Worm (Caenorhabditis elegans) whole organism, young adult: Measurements from ENCODE around the gene Y19D2B.2.

ENCODE experiments used
- B0019.2 ChIP-seq: fragments of 200-800 bp; sonication (Bioruptor generic); conservative IDR thresholded peaks from 2 replicates; pipeline ENCODE4 v1.3.6; 2022; ENCODE audit warnings: missing genetic modification reagents, missing genetic modification characterization, missing compliant biosample characterization
- K11D2.4 ChIP-seq: fragments of 200-800 bp; sonication (Bioruptor generic); IDR thresholded peaks from 2 replicates; pipeline ENCODE4 v1.3.6; 2022; ENCODE audit warnings: missing genetic modification reagents, missing genetic modification characterization, missing compliant biosample characterization
- T07F8.4 ChIP-seq: sonication (generic microtip); optimal IDR thresholded peaks from 2 replicates; lab custom pipeline; 2016; ENCODE audit warnings: mild to moderate bottlenecking, missing genetic modification characterization, moderate library complexity, missing compliant biosample characterization
- Y53F4B.3 ChIP-seq: fragments of 200-800 bp; sonication (Bioruptor generic); IDR thresholded peaks from 2 replicates; pipeline ENCODE4 v1.3.6; 2022; ENCODE audit warnings: missing genetic modification reagents, missing genetic modification characterization, missing compliant biosample characterization
- Y53G8AR.9 ChIP-seq: fragments of 200-800 bp; sonication (Bioruptor generic); conservative IDR thresholded peaks from 2 replicates; pipeline ENCODE4 v1.3.6; 2022; ENCODE audit warnings: missing genetic modification reagents, missing genetic modification characterization, missing compliant biosample characterization
- Y79H2A.3 ChIP-seq: fragments of 200-800 bp; sonication (Bioruptor generic); conservative IDR thresholded peaks from 2 replicates; pipeline ENCODE4 v1.3.6; 2022; ENCODE audit warnings: missing genetic modification reagents, missing genetic modification characterization, missing compliant biosample characterization
- ama-1 ChIP-seq, 3 experiments: fragments of 150-350 bp in 1 of 3; sonication (generic microtip) in 2 of 3; optimal IDR thresholded peaks; 2 replicates each; lab custom pipeline; 2014 to 2018; ENCODE audit warnings: missing biosample characterization in 2 of 3, missing genetic modification characterization in 2 of 3, missing genetic modification reagents in 2 of 3
- aptf-2 ChIP-seq: fragments of 200-800 bp; sonication (Bioruptor generic); conservative IDR thresholded peaks from 2 replicates; pipeline ENCODE4 v1.3.6; 2022; ENCODE audit warnings: missing genetic modification reagents, missing genetic modification characterization, missing compliant biosample characterization
- aptf-3 ChIP-seq: fragments of 200-800 bp; sonication (Bioruptor generic); IDR thresholded peaks from 2 replicates; pipeline ENCODE4 v1.3.6; 2022; ENCODE audit warnings: missing genetic modification characterization, missing compliant biosample characterization
- attf-6 ChIP-seq: fragments of 200-800 bp; sonication (Bioruptor generic); IDR thresholded peaks from 2 replicates; pipeline ENCODE4 v1.3.6; 2022; ENCODE audit warnings: missing genetic modification reagents, missing genetic modification characterization, missing compliant biosample characterization
- ccch-3 ChIP-seq: fragments of 200-800 bp; sonication (Bioruptor generic); optimal IDR thresholded peaks from 2 replicates; lab custom pipeline; 2018; ENCODE audit warnings: mild to moderate bottlenecking, missing genetic modification characterization, missing compliant biosample characterization
- ceh-40 ChIP-seq: fragments of 200-800 bp; sonication (Bioruptor generic); IDR thresholded peaks from 2 replicates; pipeline ENCODE4 v1.3.6; 2022; ENCODE audit warnings: missing genetic modification characterization, missing compliant biosample characterization
- dox-1 ChIP-seq: fragments of 200-800 bp; sonication (Bioruptor generic); IDR thresholded peaks from 2 replicates; pipeline ENCODE4 v1.3.6; 2022; ENCODE audit warnings: missing genetic modification reagents, missing genetic modification characterization, missing compliant biosample characterization
- egl-18 ChIP-seq: fragments of 200-800 bp; sonication (Bioruptor generic); IDR thresholded peaks from 2 replicates; pipeline ENCODE4 v1.3.6; 2022; ENCODE audit warnings: missing genetic modification reagents, missing genetic modification characterization, missing compliant biosample characterization
- ekl-4 ChIP-seq: fragments of 200-800 bp; sonication (Bioruptor generic); IDR thresholded peaks from 2 replicates; pipeline ENCODE4 v1.3.6; 2022; ENCODE audit warnings: missing genetic modification reagents, missing genetic modification characterization, missing compliant biosample characterization
- him-1 ChIP-seq: sonication (generic microtip); optimal IDR thresholded peaks from 2 replicates; lab custom pipeline; 2016; ENCODE audit warnings: missing genotype, missing genetic modification reagents, missing genetic modification characterization, missing compliant biosample characterization
- let-607 ChIP-seq, 2 experiments: fragments of 200-800 bp in 1 of 2; sonication (Bioruptor generic) in 1 of 2; sonication (generic microtip) in 1 of 2; optimal IDR thresholded peaks; 2 replicates each; lab custom pipeline; 2016 to 2018; ENCODE audit warnings: mild to moderate bottlenecking in 2 of 2, missing compliant biosample characterization in 2 of 2, missing genetic modification characterization in 2 of 2, moderate library complexity in 2 of 2, missing genotype in 1 of 2
- madf-3 ChIP-seq: fragments of 200-800 bp; sonication (Bioruptor generic); IDR thresholded peaks from 2 replicates; pipeline ENCODE4 v1.3.6; 2022; ENCODE audit warnings: missing genetic modification reagents, missing genetic modification characterization, missing compliant biosample characterization
- madf-6 ChIP-seq: fragments of 200-800 bp; sonication (Bioruptor generic); IDR thresholded peaks from 2 replicates; pipeline ENCODE4 v1.3.6; 2022; ENCODE audit warnings: missing genetic modification reagents, missing genetic modification characterization, missing compliant biosample characterization
- madf-8 ChIP-seq: fragments of 200-800 bp; sonication (Bioruptor generic); conservative IDR thresholded peaks from 2 replicates; pipeline ENCODE4 v1.3.6; 2022; ENCODE audit warnings: missing genetic modification reagents, missing genetic modification characterization, missing compliant biosample characterization
- nhr-120 ChIP-seq: fragments of 200-800 bp; sonication (Bioruptor generic); IDR thresholded peaks from 2 replicates; pipeline ENCODE4 v1.3.6; 2022; ENCODE audit warnings: missing genetic modification characterization, missing compliant biosample characterization
- pbrm-1 ChIP-seq: fragments of 200-800 bp; sonication (Bioruptor generic); IDR thresholded peaks from 2 replicates; pipeline ENCODE4 v1.3.6; 2022; ENCODE audit warnings: missing genetic modification reagents, missing genetic modification characterization, missing compliant biosample characterization
- pha-4 ChIP-seq: fragments of 150-350 bp; sonication (generic microtip); optimal IDR thresholded peaks from 2 replicates; lab custom pipeline; 2014; ENCODE audit warnings: missing biosample characterization, missing genetic modification reagents, missing genetic modification characterization
- rcor-1 ChIP-seq: fragments of 200-800 bp; sonication (Bioruptor generic); IDR thresholded peaks from 2 replicates; pipeline ENCODE4 v1.3.6; 2022; ENCODE audit warnings: missing genetic modification reagents, missing genetic modification characterization, missing compliant biosample characterization
- repo-1 ChIP-seq: sonication (generic microtip); optimal IDR thresholded peaks from 2 replicates; lab custom pipeline; 2017; ENCODE audit warnings: mild to moderate bottlenecking, missing genetic modification characterization, missing compliant biosample characterization
- sdz-38 ChIP-seq: sonication (generic microtip); optimal IDR thresholded peaks from 2 replicates; lab custom pipeline; 2016; ENCODE audit warnings: missing genotype, missing genetic modification characterization, missing compliant biosample characterization
- snpc-1.1 ChIP-seq: sonication (generic microtip); optimal IDR thresholded peaks from 2 replicates; lab custom pipeline; 2017; ENCODE audit warnings: missing genetic modification characterization, mild to moderate bottlenecking, missing compliant biosample characterization, antibody characterized with exemption, moderate library complexity, missing genotype, missing genetic modification reagents; ENCODE audit not compliant: insufficient read depth
- tlf-1 ChIP-seq: fragments of 200-800 bp; sonication (Bioruptor generic); optimal IDR thresholded peaks from 2 replicates; lab custom pipeline; 2018; ENCODE audit warnings: mild to moderate bottlenecking, missing genetic modification characterization, missing compliant biosample characterization
- unc-62 ChIP-seq: fragments of 150-350 bp; optimal IDR thresholded peaks from 2 replicates; lab custom pipeline; 2014; ENCODE audit warnings: missing biosample characterization, missing genetic modification reagents, missing genetic modification characterization
- xnd-1 ChIP-seq: sonication (generic microtip); optimal IDR thresholded peaks from 2 replicates; lab custom pipeline; 2016; ENCODE audit warnings: missing genotype, missing genetic modification reagents, missing genetic modification characterization, missing compliant biosample characterization
- ztf-26 ChIP-seq: sonication (generic microtip); optimal IDR thresholded peaks from 2 replicates; lab custom pipeline; 2017; ENCODE audit warnings: missing genetic modification characterization, missing compliant biosample characterization

The Y19D2B.2 gene

ce11 chrII:10925804-10926570 lies 1.9 kb downstream of the Y19D2B.2 start, which contains the start of gene metr-1 (continued):
- TF ChIP-seq Y53F4B.3 (GFP tag; lab: Robert Waterston, UW) (no peak), xnd-1 (tag; lab: Kevin White, UChicago) (peak; percentile 27), attf-6 (GFP tag; lab: Robert Waterston, UW) (no peak)

ce11 chrII:10930678-10931650 lies 6.9 kb downstream of the Y19D2B.2 start:
- peak; percentile 28 for TF ChIP-seq ama-1 (optimal IDR thresholded peaks at IDR 0.05; lab: Kevin White, UChicago)
- TF ChIP-seq ama-1 (GFP tag; optimal IDR thresholded peaks at IDR 0.05; lab: Kevin White, UChicago) = no peak
- 0 out of 2 replicates have a peak, but pooled peaks have one; percentile 57 for TF ChIP-seq madf-3 (GFP tag; lab: Robert Waterston, UW)
- peak; percentile 6 for TF ChIP-seq repo-1
- TF ChIP-seq T07F8.4 (tag; lab: Kevin White, UChicago) = no peak
- peak; percentile 22 for TF ChIP-seq him-1
- peak; percentile 27; the same call in 1 of the 2 replicates for TF ChIP-seq K11D2.4 (GFP tag; lab: Robert Waterston, UW)
- 0 out of 2 replicates have a peak, but pooled peaks have one; percentile 64 for TF ChIP-seq egl-18 (GFP tag; lab: Robert Waterston, UW)
- TF ChIP-seq ztf-26 = peak; percentile 11
- 0 out of 2 replicates have a peak, but pooled peaks have one; percentile 15 for TF ChIP-seq ceh-40
- no peak for TF ChIP-seq aptf-3

ce11 chrII:10932305-10932704 lies 8.3 kb downstream of the Y19D2B.2 start:
- TF ChIP-seq Y53G8AR.9 (GFP tag; lab: Robert Waterston, UW) (peak; percentile 20; the same call in 1 of the 2 replicates), B0019.2 (GFP tag; lab: Robert Waterston, UW) (no peak), nhr-120 (GFP tag; lab: Robert Waterston, UW) (no peak), madf-8 (GFP tag; lab: Robert Waterston, UW) (peak; percentile 9; the same call in 1 of the 2 replicates), Y79H2A.3 (GFP tag; lab: Robert Waterston, UW) (peak; percentile 92), sdz-38 (tag; lab: Kevin White, UChicago) (no peak), rcor-1 (GFP tag; lab: Robert Waterston, UW) (peak; percentile 13; the same call in 1 of the 2 replicates), dox-1 (0 out of 2 replicates have a peak, but pooled peaks have one; percentile 16), ccch-3 (GFP tag; lab: Kevin White, UChicago) (no peak), ekl-4 (GFP tag; lab: Robert Waterston, UW) (peak; percentile 53; the same call in 1 of the 2 replicates), madf-6 (GFP tag; lab: Robert Waterston, UW) (peak; percentile 53), pbrm-1 (no peak), tlf-1 (GFP tag; lab: Kevin White, UChicago) (no peak), unc-62 (GFP tag; lab: Kevin White, UChicago) (no peak), him-1 (no peak), pha-4 (no peak), xnd-1 (tag; lab: Kevin White, UChicago) (peak; percentile 19), aptf-2 (GFP tag; lab: Robert Waterston, UW) (no peak), snpc-1.1 (tag; lab: Kevin White, UChicago) (no peak), let-607 (tag; optimal IDR thresholded peaks at IDR 0.05; lab: Kevin White, UChicago) (no peak)
- TF ChIP-seq, all 124 proteins: peak for 8
